Worm (Caenorhabditis elegans) whole organism, early embryonic: ENCODE measurements around the gene dmd-7.

Experiments
- ama-1 ChIP-seq: fragments of 150-350 bp; optimal IDR thresholded peaks from 2 replicates; lab custom pipeline; 2014
- hmbx-1 ChIP-seq: sonication (generic microtip); optimal IDR thresholded peaks from 2 replicates; lab custom pipeline; 2016; ENCODE audit warnings: mild to moderate bottlenecking, missing genetic modification characterization, missing compliant biosample characterization
- hmg-4 ChIP-seq: fragments of 200-800 bp; sonication (Bioruptor generic); optimal IDR thresholded peaks from 2 replicates; lab custom pipeline; 2018; ENCODE audit warnings: mild to moderate bottlenecking, missing genetic modification characterization, missing compliant biosample characterization
- hnd-1 ChIP-seq: sonication (generic microtip); optimal IDR thresholded peaks from 2 replicates; lab custom pipeline; 2016; ENCODE audit warnings: missing genetic modification characterization, missing compliant biosample characterization
- pes-1 ChIP-seq: fragments of 200-800 bp; sonication (Bioruptor generic); IDR thresholded peaks from 2 replicates; pipeline ENCODE4 v1.3.6; 2022; ENCODE audit warnings: missing genetic modification reagents, missing genetic modification characterization, missing compliant biosample characterization
- scrt-1 ChIP-seq: fragments of 200-800 bp; sonication (Bioruptor generic); IDR thresholded peaks from 2 replicates; pipeline ENCODE4 v1.3.6; 2022; ENCODE audit warnings: missing genetic modification characterization, missing compliant biosample characterization

DNA sequence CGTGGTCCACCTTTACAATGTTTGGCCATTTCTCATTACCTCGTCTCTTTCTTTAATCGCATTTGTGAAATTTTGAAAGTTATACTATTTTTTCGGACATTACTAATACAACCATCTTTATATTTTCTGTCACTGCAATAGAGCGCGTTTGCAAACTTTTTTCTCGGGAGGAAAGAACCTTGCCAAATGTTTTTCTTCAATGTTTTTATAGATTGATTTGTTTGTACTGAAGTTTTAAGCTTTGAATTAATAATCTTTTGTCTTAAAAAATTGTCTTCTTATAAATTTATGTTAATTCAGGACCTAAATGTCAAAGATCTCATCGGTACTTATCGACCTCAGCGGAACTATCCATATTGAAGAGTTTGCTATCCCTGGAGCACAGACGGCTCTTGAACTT is 11.9 kb upstream of the dmd-7 start, which contains the start of gene K08B12.3:
- TF ChIP-seq ama-1 (lab: Kevin White, UChicago) (no peak), hnd-1 (no peak), hmg-4 (no peak), scrt-1 (GFP tag; lab: Robert Waterston, UW) (no peak), pes-1 (GFP tag; lab: Robert Waterston, UW) (no peak), hmbx-1 (tag; lab: Kevin White, UChicago) (no peak)
